Fruit fly (Drosophila melanogaster): ENCODE data around the gene Proc.

Proc gene

DNA sequence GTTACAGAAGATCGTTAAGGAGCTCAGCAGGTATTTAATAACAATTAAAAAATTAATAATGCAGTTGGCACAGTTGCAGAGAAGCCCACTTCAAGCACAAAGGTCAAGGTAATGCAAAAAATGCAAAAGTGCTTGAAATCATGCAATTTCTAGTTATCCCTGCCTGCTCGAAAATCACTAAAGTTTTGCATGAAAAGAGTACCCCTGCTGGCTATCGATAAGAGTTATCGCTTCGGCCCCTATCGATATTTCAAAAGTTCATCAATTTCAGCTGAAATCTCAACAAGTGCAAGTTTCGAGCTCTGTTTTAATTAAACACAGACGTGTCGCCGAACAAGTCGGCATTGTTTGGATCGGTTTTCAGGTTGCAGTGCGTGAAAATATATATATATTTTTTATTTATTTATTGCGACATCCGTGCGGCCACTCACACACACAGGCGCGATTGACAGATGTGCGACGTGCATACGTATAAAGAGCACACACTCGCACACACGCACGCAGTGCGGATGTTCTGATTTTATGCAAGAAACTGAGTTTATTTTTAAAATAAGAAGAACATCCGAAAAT lies 49.9 kb downstream of the Proc start (continued):
- TF ChIP-seq fd3F (GFP tag; optimal IDR thresholded peaks at IDR 0.05) (peak; percentile 16), grn (GFP tag; optimal IDR thresholded peaks at IDR 0.05) (no peak), cad (GFP tag; optimal IDR thresholded peaks at IDR 0.05) (no peak), Pdp1 (GFP tag; optimal IDR thresholded peaks at IDR 0.05) (peak; percentile 49 to 63), bsh (GFP tag; optimal IDR thresholded peaks at IDR 0.05) (peak; percentile 2 to 38), CG3163 (GFP tag; optimal IDR thresholded peaks at IDR 0.05) (peak; percentile 32), CG15479 (GFP tag; optimal IDR thresholded peaks at IDR 0.05) (peak; percentile 32), ac (GFP tag; optimal IDR thresholded peaks at IDR 0.05) (peak; percentile 4), CG8478 (optimal IDR thresholded peaks at IDR 0.05) (no peak), Hr78 (GFP tag; optimal IDR thresholded peaks at IDR 0.05) (no peak), CG7928 (GFP tag; optimal IDR thresholded peaks at IDR 0.05) (no peak), sob (GFP tag; IDR thresholded peaks at IDR 0.05) (peak; percentile 75), slp2 (GFP tag; optimal IDR thresholded peaks at IDR 0.05) (peak; percentile 4), Hey (tag; optimal IDR thresholded peaks at IDR 0.05) (no peak), CG18011 (GFP tag; optimal IDR thresholded peaks at IDR 0.05) (peak; percentile 80), Rx (GFP tag; IDR thresholded peaks at IDR 0.05) (no peak), danr (GFP tag; IDR thresholded peaks at IDR 0.05) (no peak), Ets97D (GFP tag; optimal IDR thresholded peaks at IDR 0.05) (peak; percentile 86), CG7745 (tag; optimal IDR thresholded peaks at IDR 0.05) (no peak), CG15601 (tag; optimal IDR thresholded peaks at IDR 0.05) (peak; percentile 41), tgo (GFP tag; IDR thresholded peaks at IDR 0.05) (peak; percentile 18; the same call in 1 of the 3 replicates), zf30C (GFP tag; optimal IDR thresholded peaks at IDR 0.05) (no peak), Kr (GFP tag; optimal IDR thresholded peaks at IDR 0.05) (no peak), trh (GFP tag; optimal IDR thresholded peaks at IDR 0.05) (no peak), sd (tag; optimal IDR thresholded peaks at IDR 0.05) (no peak), Doc2 (GFP tag; IDR thresholded peaks at IDR 0.05) (no peak), MESR4 (GFP tag; optimal IDR thresholded peaks at IDR 0.05) (peak; percentile 80), Gsc (GFP tag; IDR thresholded peaks at IDR 0.05) (no peak), CG13287 (GFP tag; IDR thresholded peaks at IDR 0.05; ENCODE audit: partially characterized antibody) (peak; percentile 89), CG4328 (GFP tag; optimal IDR thresholded peaks at IDR 0.05) (peak; percentile 55), stc (GFP tag; IDR thresholded peaks at IDR 0.05) (peak; percentile 48; the same call in 1 of the 2 replicates), CG16815 (GFP tag; optimal IDR thresholded peaks at IDR 0.05) (peak; percentile 18), otp (GFP tag; IDR thresholded peaks at IDR 0.05) (0 out of 3 replicates have a peak, but pooled peaks have one; percentile 15), ap (GFP tag; IDR thresholded peaks at IDR 0.05) (no peak), tio (GFP tag; optimal IDR thresholded peaks at IDR 0.05) (no peak), CG4360 (GFP tag; IDR thresholded peaks at IDR 0.05) (no peak), insv (GFP tag; optimal IDR thresholded peaks at IDR 0.05) (peak in 1 of 2 experiments; percentile 9), Hr51 (GFP tag; optimal IDR thresholded peaks at IDR 0.05) (peak in 1 of 2 experiments; percentile 8), CG32767 (GFP tag; IDR thresholded peaks at IDR 0.05) (peak; percentile 50; the same call in 1 of the 2 replicates), CG30431 (GFP tag; optimal IDR thresholded peaks at IDR 0.05) (no peak), CG9215 (GFP tag; IDR thresholded peaks at IDR 0.05) (peak; percentile 37), gro (GFP tag; optimal IDR thresholded peaks at IDR 0.05) (peak; percentile 63), dmrt99B (tag; optimal IDR thresholded peaks at IDR 0.05) (no peak), sens-2 (GFP tag; IDR thresholded peaks at IDR 0.05) (0 out of 2 replicates have a peak, but pooled peaks have one; percentile 9), psq (GFP tag; optimal IDR thresholded peaks at IDR 0.05) (no peak), fru (optimal IDR thresholded peaks at IDR 0.05) (no peak), Ets65A (GFP tag) (peak; percentile 92), CG11560 (tag; IDR thresholded peaks at IDR 0.05) (no peak), gsb-n (tag; optimal IDR thresholded peaks at IDR 0.05) (no peak), CG11247 (GFP tag; IDR thresholded peaks at IDR 0.05) (peak; percentile 37; the same call in 1 of the 2 replicates), CG31365 (tag; optimal IDR thresholded peaks at IDR 0.05) (no peak)

Data from whole organism, embryonic.